Worm (Caenorhabditis elegans): Measurements from ENCODE around the gene des-2.

DNA sequence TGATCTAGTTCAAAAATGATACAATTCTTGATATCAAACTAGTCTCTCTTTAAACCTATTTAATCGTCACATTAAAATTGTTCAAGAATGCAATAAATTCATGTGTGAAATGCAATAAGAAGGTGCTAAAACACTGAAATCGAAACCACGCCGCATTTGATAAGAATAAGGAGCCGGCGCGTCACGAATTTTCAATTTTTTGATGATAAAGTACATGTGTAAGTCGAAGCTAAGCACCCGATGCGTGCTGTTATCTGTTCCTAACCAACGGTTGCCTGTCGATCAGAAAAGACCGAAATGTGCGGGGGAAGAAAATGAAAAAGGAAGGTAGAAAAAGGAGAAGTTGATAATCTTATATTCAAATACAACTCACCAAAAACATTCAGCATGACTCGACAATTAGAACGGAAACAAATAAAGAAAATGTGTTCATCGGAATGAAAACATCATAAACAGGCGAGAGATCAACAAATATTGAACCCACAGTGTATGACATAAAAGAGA, 48.8 kb upstream of the des-2 start, which contains the start of gene aat-6:
- TF ChIP-seq attf-6 (GFP tag; IDR thresholded peaks at IDR 0.05) (no peak), Y56A3A.18 (GFP tag; IDR thresholded peaks at IDR 0.05) (no peak), ztf-26 (tag; optimal IDR thresholded peaks at IDR 0.05) (no peak)
